Worm (Caenorhabditis elegans): Measurements from ENCODE around the gene T13F3.6.

- no peak for TF ChIP-seq saeg-2 (GFP tag; IDR thresholded peaks at IDR 0.05)
- TF ChIP-seq ceh-32 (tag; optimal IDR thresholded peaks at IDR 0.05; ENCODE audit: poor library complexity), result no peak
- TF ChIP-seq zfp-3 (GFP tag; conservative IDR thresholded peaks at IDR 0.05), result no peak
These were observed 11.3 kb downstream of the T13F3.6 start, which contains the start of gene nhr-127 for ce11 chrV:16259684-16260083.
